Fruit fly (Drosophila melanogaster) whole organism, embryonic: Measurements from ENCODE around the gene GstD11.

Experiments
- Ada2b ChIP-seq: fragments of 200-800 bp; sonication (Bioruptor generic); IDR thresholded peaks from 2 replicates; pipeline ENCODE4 v1.3.6; 2022; ENCODE audit warnings: missing biosample characterization, missing genetic modification characterization
- Atf6 ChIP-seq: fragments of 200-800 bp; sonication (Bioruptor generic); IDR thresholded peaks from 2 replicates; pipeline ENCODE4 v1.3.6; 2022; ENCODE audit warnings: missing biosample characterization, missing genetic modification characterization
- Bdp1 ChIP-seq: fragments of 200-800 bp; sonication (Bioruptor generic); optimal IDR thresholded peaks from 3 replicates; lab custom pipeline; 2016; ENCODE audit warnings: missing biosample characterization, missing genetic modification characterization
- CG10431 ChIP-seq: fragments of 200-800 bp; sonication (Bioruptor generic); optimal IDR thresholded peaks from 3 replicates; lab custom pipeline; 2018; ENCODE audit warnings: missing biosample characterization, mild to moderate bottlenecking, missing genetic modification characterization
- CG15073 ChIP-seq: fragments of 200-800 bp; sonication (Bioruptor generic); optimal IDR thresholded peaks from 2 replicates; lab custom pipeline; 2016; ENCODE audit warnings: missing biosample characterization, missing genetic modification characterization
- CG16779 ChIP-seq: fragments of 200-800 bp; sonication (Bioruptor generic); IDR thresholded peaks from 2 replicates; pipeline ENCODE4 v1.3.6; 2022; ENCODE audit warnings: missing biosample characterization, missing genetic modification characterization
- CG17328 ChIP-seq: fragments of 200-800 bp; sonication (Bioruptor generic); IDR thresholded peaks from 2 replicates; pipeline ENCODE4 v1.3.6; 2022; ENCODE audit warnings: missing biosample characterization, missing genetic modification characterization
- CG17359 ChIP-seq: fragments of 200-800 bp; sonication (Bioruptor generic); optimal IDR thresholded peaks from 3 replicates; lab custom pipeline; 2018; ENCODE audit warnings: missing biosample characterization, mild to moderate bottlenecking, missing genetic modification characterization, moderate library complexity
- CG18011 ChIP-seq: fragments of 200-800 bp; sonication (Bioruptor generic); optimal IDR thresholded peaks from 2 replicates; lab custom pipeline; 2017; ENCODE audit warnings: missing biosample characterization, missing genetic modification characterization, mild to moderate bottlenecking, moderate library complexity, missing genotype
- CG30403 ChIP-seq: fragments of 200-800 bp; sonication (Bioruptor generic); optimal IDR thresholded peaks from 3 replicates; lab custom pipeline; 2016; ENCODE audit warnings: missing biosample characterization, missing genetic modification characterization
- CG7271 ChIP-seq: fragments of 200-800 bp; sonication (Bioruptor generic); optimal IDR thresholded peaks from 2 replicates; lab custom pipeline; 2018; ENCODE audit warnings: missing biosample characterization, mild to moderate bottlenecking, missing genetic modification characterization, moderate library complexity
- CG8388 ChIP-seq: fragments of 200-800 bp; sonication (Bioruptor generic); optimal IDR thresholded peaks from 2 replicates; lab custom pipeline; 2019; ENCODE audit warnings: missing biosample characterization, mild to moderate bottlenecking, missing genetic modification characterization, moderate library complexity
- CG8924 ChIP-seq: fragments of 200-800 bp; optimal IDR thresholded peaks from 3 replicates; lab custom pipeline; 2019; ENCODE audit warnings: missing biosample characterization, mild to moderate bottlenecking, missing genetic modification characterization, moderate library complexity
- CG9727 ChIP-seq: fragments of 200-800 bp; sonication (Bioruptor generic); optimal IDR thresholded peaks from 3 replicates; lab custom pipeline; 2017; ENCODE audit warnings: missing biosample characterization, mild to moderate bottlenecking, missing genetic modification characterization
- CTCF ChIP-seq: fragments of 200-800 bp; sonication (Bioruptor generic); optimal IDR thresholded peaks from 2 replicates; lab custom pipeline; 2017; ENCODE audit warnings: missing biosample characterization, mild to moderate bottlenecking, missing genetic modification characterization, moderate library complexity
- Elba2 ChIP-seq: fragments of 200-800 bp; sonication (Bioruptor generic); optimal IDR thresholded peaks from 3 replicates; lab custom pipeline; 2016; ENCODE audit warnings: missing biosample characterization, missing genetic modification characterization
- Gug ChIP-seq: fragments of 200-800 bp; sonication (Bioruptor generic); IDR thresholded peaks from 4 replicates; pipeline ENCODE4 v1.3.6; 2022; ENCODE audit warnings: missing biosample characterization, missing genetic modification characterization
- HLH54F ChIP-seq: fragments of 200-800 bp; sonication (Bioruptor generic); optimal IDR thresholded peaks from 3 replicates; lab custom pipeline; 2016; ENCODE audit warnings: missing biosample characterization, missing genetic modification characterization
- Hand ChIP-seq: fragments of 200-800 bp; sonication (Bioruptor generic); optimal IDR thresholded peaks from 2 replicates; lab custom pipeline; 2017; ENCODE audit warnings: mild to moderate bottlenecking, missing biosample characterization, missing genetic modification reagents, missing genetic modification characterization
- Hr3 ChIP-seq: fragments of 200-800 bp; sonication (Bioruptor generic); optimal IDR thresholded peaks from 3 replicates; lab custom pipeline; 2016; ENCODE audit warnings: missing biosample characterization, missing genetic modification characterization
- Hr39 ChIP-seq: fragments of >200 bp; optimal IDR thresholded peaks from 2 replicates; lab custom pipeline; 2017
- Nf-YA ChIP-seq: fragments of 200-800 bp; sonication (Bioruptor generic); IDR thresholded peaks from 2 replicates; pipeline ENCODE4 v1.3.6; 2022; ENCODE audit warnings: missing biosample characterization, missing genetic modification characterization
- NfI ChIP-seq: fragments of 200-800 bp; sonication (Bioruptor generic); optimal IDR thresholded peaks from 3 replicates; lab custom pipeline; 2018; ENCODE audit warnings: missing biosample characterization, mild to moderate bottlenecking, missing genetic modification characterization, moderate library complexity
- Oli ChIP-seq: fragments of 200-800 bp; sonication (Bioruptor generic); optimal IDR thresholded peaks from 2 replicates; lab custom pipeline; 2018; ENCODE audit warnings: missing biosample characterization, mild to moderate bottlenecking, missing genetic modification characterization, moderate library complexity
- Ptx1 ChIP-seq: fragments of 200-800 bp; sonication (Bioruptor generic); IDR thresholded peaks from 2 replicates; pipeline ENCODE4 v1.3.6; 2022; ENCODE audit warnings: missing biosample characterization, missing genetic modification characterization
- Ravus ChIP-seq: fragments of 200-800 bp; sonication (Bioruptor generic); IDR thresholded peaks from 2 replicates; pipeline ENCODE4 v1.3.6; 2022; ENCODE audit warnings: missing biosample characterization, missing genetic modification characterization
- Sox100B ChIP-seq: fragments of 200-800 bp; sonication (Bioruptor generic); optimal IDR thresholded peaks from 3 replicates; lab custom pipeline; 2018; ENCODE audit warnings: missing biosample characterization, mild to moderate bottlenecking, missing genetic modification characterization
- Sry-δ ChIP-seq: fragments of 200-800 bp; sonication (Bioruptor generic); optimal IDR thresholded peaks from 2 replicates; lab custom pipeline; 2016; ENCODE audit warnings: missing biosample characterization, missing genetic modification characterization
- ase ChIP-seq: fragments of 200-800 bp; sonication (Bioruptor generic); IDR thresholded peaks from 3 replicates; pipeline ENCODE4 v1.3.6; 2022; ENCODE audit warnings: missing biosample characterization, missing genetic modification characterization
- cato ChIP-seq: fragments of 200-800 bp; sonication (Bioruptor generic); optimal IDR thresholded peaks from 2 replicates; lab custom pipeline; 2016; ENCODE audit warnings: missing biosample characterization, missing genetic modification characterization, borderline replicate concordance
- chinmo ChIP-seq: fragments of 200-800 bp; sonication (Bioruptor generic); IDR thresholded peaks from 4 replicates; pipeline ENCODE4 v1.3.6; 2022; ENCODE audit warnings: missing biosample characterization, missing genetic modification characterization; ENCODE audit not compliant: partially characterized antibody
- crp ChIP-seq, 2 experiments: fragments of 200-800 bp; sonication (Bioruptor generic); optimal IDR thresholded peaks; 2 replicates in 1 of 2; 3 replicates in 1 of 2; lab custom pipeline; 2017; ENCODE audit warnings: missing biosample characterization in 2 of 2, missing genetic modification characterization in 2 of 2, mild to moderate bottlenecking in 1 of 2, moderate library complexity in 1 of 2
- dpn ChIP-seq, 2 experiments: fragments of 200-800 bp; sonication (Bioruptor generic); optimal IDR thresholded peaks; 3 replicates each; lab custom pipeline; 2016; ENCODE audit warnings: missing biosample characterization in 2 of 2, missing genetic modification characterization in 2 of 2
- ems ChIP-seq: fragments of 200-800 bp; sonication (Bioruptor generic); optimal IDR thresholded peaks from 3 replicates; lab custom pipeline; 2016; ENCODE audit warnings: missing biosample characterization, missing genetic modification characterization
- fu2 ChIP-seq: fragments of 200-800 bp; sonication (Bioruptor generic); optimal IDR thresholded peaks from 2 replicates; lab custom pipeline; 2016; ENCODE audit warnings: missing biosample characterization, missing genetic modification characterization
- gce ChIP-seq: fragments of 200-800 bp; sonication (Bioruptor generic); IDR thresholded peaks from 3 replicates; pipeline ENCODE4 v1.3.6; 2022; ENCODE audit warnings: missing biosample characterization, missing genetic modification characterization
- inv ChIP-seq: fragments of 200-800 bp; sonication (Bioruptor generic); IDR thresholded peaks from 2 replicates; pipeline ENCODE4 v1.3.6; 2022; ENCODE audit warnings: missing biosample characterization, missing genetic modification characterization; ENCODE audit not compliant: partially characterized antibody
- jigr1 ChIP-seq: fragments of 200-800 bp; sonication (Bioruptor generic); IDR thresholded peaks from 3 replicates; pipeline ENCODE4 v1.3.6; 2022; ENCODE audit warnings: missing biosample characterization, missing genetic modification characterization
- kay ChIP-seq: fragments of 200-800 bp; sonication (Bioruptor generic); optimal IDR thresholded peaks from 2 replicates; lab custom pipeline; 2016; ENCODE audit warnings: missing biosample characterization, missing genetic modification characterization
- lola ChIP-seq, 3 experiments: fragments of >200 bp in 2 of 3; fragments of 200-800 bp in 1 of 3; sonication (Bioruptor generic) in 1 of 3; optimal IDR thresholded peaks; 2 replicates each; lab custom pipeline; 2017 to 2019; ENCODE audit warnings: missing biosample characterization in 3 of 3, missing genetic modification characterization in 3 of 3, mild to moderate bottlenecking in 1 of 3, moderate library complexity in 1 of 3
- nerfin-2 ChIP-seq: fragments of 200-800 bp; sonication (Bioruptor generic); IDR thresholded peaks from 2 replicates; pipeline ENCODE4 v1.3.6; 2022; ENCODE audit warnings: missing biosample characterization, missing genetic modification characterization; ENCODE audit not compliant: partially characterized antibody
- p53 ChIP-seq: fragments of 200-800 bp; sonication (Bioruptor generic); optimal IDR thresholded peaks from 2 replicates; lab custom pipeline; 2016; ENCODE audit warnings: missing biosample characterization, missing genetic modification characterization
- run ChIP-seq: fragments of 200-800 bp; sonication (Bioruptor generic); optimal IDR thresholded peaks from 3 replicates; lab custom pipeline; 2018; ENCODE audit warnings: missing biosample characterization, mild to moderate bottlenecking, missing genetic modification characterization
- sim ChIP-seq: fragments of 200-800 bp; sonication (Bioruptor generic); IDR thresholded peaks from 2 replicates; pipeline ENCODE4 v1.3.6; 2022; ENCODE audit warnings: missing biosample characterization, missing genetic modification characterization
- sob ChIP-seq: fragments of 200-800 bp; sonication (Bioruptor generic); IDR thresholded peaks from 2 replicates; pipeline ENCODE4 v1.3.6; 2022; ENCODE audit warnings: missing biosample characterization, missing genetic modification characterization
- stwl ChIP-seq: fragments of 200-800 bp; sonication (Bioruptor generic); optimal IDR thresholded peaks from 3 replicates; lab custom pipeline; 2018; ENCODE audit warnings: missing biosample characterization, mild to moderate bottlenecking, missing genetic modification characterization, moderate library complexity
- tap ChIP-seq: fragments of 200-800 bp; optimal IDR thresholded peaks from 3 replicates; lab custom pipeline; 2019; ENCODE audit warnings: missing biosample characterization, mild to moderate bottlenecking, missing genetic modification characterization, moderate library complexity
- tx ChIP-seq: fragments of 200-800 bp; sonication (Bioruptor generic); optimal IDR thresholded peaks from 2 replicates; lab custom pipeline; 2016; ENCODE audit warnings: missing biosample characterization, missing genetic modification characterization
- unpg ChIP-seq: fragments of 200-800 bp; sonication (Bioruptor generic); optimal IDR thresholded peaks from 3 replicates; lab custom pipeline; 2018; ENCODE audit warnings: missing biosample characterization, mild to moderate bottlenecking, missing genetic modification characterization, moderate library complexity
- vnd ChIP-seq: fragments of 200-800 bp; sonication (Bioruptor generic); IDR thresholded peaks from 3 replicates; pipeline ENCODE4 v1.3.6; 2022; ENCODE audit warnings: missing biosample characterization, missing genetic modification characterization; ENCODE audit not compliant: partially characterized antibody
- zf30C ChIP-seq: fragments of 200-800 bp; sonication (Bioruptor generic); optimal IDR thresholded peaks from 3 replicates; lab custom pipeline; 2018; ENCODE audit warnings: missing biosample characterization, mild to moderate bottlenecking, missing genetic modification characterization

The GstD11 gene

dm6 chr3R:12369135-12369792 is 13.9 kb upstream of the GstD11 start, which contains the start of gene GstD1 (continued):
- TF ChIP-seq Oli, result peak; percentile 41
- TF ChIP-seq Ada2b (GFP tag; lab: Robert Waterston, UW), result peak; percentile 65
- no peak for TF ChIP-seq CG7271 (tag; lab: Kevin White, UChicago)
- TF ChIP-seq unpg, result no peak
- TF ChIP-seq CG8924, result peak; percentile 46
- no peak for TF ChIP-seq Gug (GFP tag; lab: Robert Waterston, UW)
- TF ChIP-seq CG15073 (GFP tag; lab: Kevin White, UChicago), result no peak
- TF ChIP-seq HLH54F (GFP tag; lab: Kevin White, UChicago), result no peak
- no peak for TF ChIP-seq vnd (GFP tag; lab: Robert Waterston, UW)
- TF ChIP-seq nerfin-2 (GFP tag; lab: Robert Waterston, UW), result no peak
- peak; percentile 26 for TF ChIP-seq fu2 (GFP tag; lab: Kevin White, UChicago)
- TF ChIP-seq Hr39, result no peak
- no peak for TF ChIP-seq CG10431
- TF ChIP-seq lola (GFP tag; optimal IDR thresholded peaks at IDR 0.05; lab: Kevin White, UChicago), result no peak
- TF ChIP-seq NfI (GFP tag; lab: Kevin White, UChicago), result peak; percentile 31
- TF ChIP-seq stwl (tag; lab: Kevin White, UChicago), result no peak
- peak; percentile 24 for TF ChIP-seq CG18011 (GFP tag; lab: Kevin White, UChicago)
- TF ChIP-seq Hr3 (GFP tag; lab: Kevin White, UChicago), result peak; percentile 39
- peak; percentile 18 for TF ChIP-seq Sox100B (GFP tag; lab: Kevin White, UChicago)
- no peak for TF ChIP-seq dpn (GFP tag; optimal IDR thresholded peaks at IDR 0.05; lab: Kevin White, UChicago)
- peak; percentile 51 for TF ChIP-seq Ptx1 (GFP tag; lab: Robert Waterston, UW)
- peak; percentile 24 for TF ChIP-seq CG9727
- no peak for TF ChIP-seq tx (GFP tag; lab: Kevin White, UChicago)
- TF ChIP-seq tap (tag; lab: Kevin White, UChicago), result no peak
- peak; percentile 43; the same call in 1 of the 2 replicates for TF ChIP-seq Atf6 (GFP tag; lab: Robert Waterston, UW)
- no peak for TF ChIP-seq gce
- peak; percentile 54 for TF ChIP-seq CG30403 (GFP tag; lab: Kevin White, UChicago)
- TF ChIP-seq Nf-YA (GFP tag; lab: Robert Waterston, UW), result no peak
- TF ChIP-seq Bdp1 (GFP tag; lab: Kevin White, UChicago), result no peak
- TF ChIP-seq cato, result no peak
- TF ChIP-seq sim (GFP tag; lab: Robert Waterston, UW), result no peak
- no peak for TF ChIP-seq Hand (GFP tag; lab: Kevin White, UChicago)
- no peak for TF ChIP-seq sob (GFP tag; lab: Robert Waterston, UW)
- TF ChIP-seq CG17328 (GFP tag; lab: Robert Waterston, UW), result no peak
- TF ChIP-seq Elba2 (GFP tag; lab: Kevin White, UChicago), result no peak
- no peak for TF ChIP-seq CG8388 (GFP tag; lab: Kevin White, UChicago)
- no peak for TF ChIP-seq p53 (GFP tag; lab: Kevin White, UChicago)
- no peak for TF ChIP-seq Sry-δ (GFP tag; lab: Kevin White, UChicago)
- TF ChIP-seq CG17359 (tag; lab: Kevin White, UChicago), result peak; percentile 8
- no peak for TF ChIP-seq ems (GFP tag; lab: Kevin White, UChicago)
- no peak for TF ChIP-seq Ravus (GFP tag; lab: Robert Waterston, UW)
- no peak for TF ChIP-seq zf30C (GFP tag; lab: Kevin White, UChicago)
- no peak for TF ChIP-seq jigr1 (GFP tag; lab: Robert Waterston, UW)
- no peak for TF ChIP-seq run (tag; lab: Kevin White, UChicago)
- TF ChIP-seq kay, result peak; percentile 66
- TF ChIP-seq crp (GFP tag; optimal IDR thresholded peaks at IDR 0.05; lab: Kevin White, UChicago), result no peak
- TF ChIP-seq inv (GFP tag; lab: Robert Waterston, UW), result peak; percentile 45; the same call in 1 of the 2 replicates
- no peak for TF ChIP-seq ase
- TF ChIP-seq CG16779 (GFP tag; lab: Robert Waterston, UW), result no peak
- peak; percentile 90 for TF ChIP-seq chinmo
- no peak for TF ChIP-seq CTCF (GFP tag; lab: Kevin White, UChicago)
